Worm (Caenorhabditis elegans) whole organism, L3 larva: ENCODE measurements around the gene C49C3.4.

Experiments used
- daf-12 ChIP-seq: fragments of 150-350 bp; optimal IDR thresholded peaks from 2 replicates; lab custom pipeline; 2014; ENCODE audit warnings: missing biosample characterization, missing genetic modification reagents, missing genetic modification characterization
- egl-5 ChIP-seq: fragments of 150-350 bp; optimal IDR thresholded peaks from 2 replicates; lab custom pipeline; 2017; ENCODE audit warnings: missing biosample characterization, missing genetic modification reagents, missing genetic modification characterization, inconsistent platforms
- elt-1 ChIP-seq: fragments of 150-350 bp; optimal IDR thresholded peaks from 2 replicates; lab custom pipeline; 2014; ENCODE audit warnings: missing biosample characterization, missing genetic modification characterization
- fos-1 ChIP-seq: fragments of 150-350 bp; optimal IDR thresholded peaks from 2 replicates; lab custom pipeline; 2014; ENCODE audit warnings: missing biosample characterization, missing genetic modification characterization
- lin-39 ChIP-seq: fragments of 150-350 bp; optimal IDR thresholded peaks from 2 replicates; lab custom pipeline; 2018; ENCODE audit warnings: missing biosample characterization, missing genetic modification reagents, missing genetic modification characterization
- nhr-237 ChIP-seq: fragments of 150-350 bp; optimal IDR thresholded peaks from 2 replicates; lab custom pipeline; 2014; ENCODE audit warnings: missing biosample characterization, missing genetic modification characterization
- ztf-11 ChIP-seq: fragments of 150-350 bp; optimal IDR thresholded peaks from 2 replicates; lab custom pipeline; 2014; ENCODE audit warnings: missing biosample characterization, missing genetic modification characterization

ce11 chrIV:17292350-17292749 is 28.2 kb upstream of the C49C3.4 start:
- no peak for TF ChIP-seq nhr-237 (tag; lab: Kevin White, UChicago)
- TF ChIP-seq ztf-11 (tag; lab: Kevin White, UChicago): no peak
- TF ChIP-seq fos-1: no peak
- no peak for TF ChIP-seq egl-5
- no peak for TF ChIP-seq lin-39 (tag; lab: Kevin White, UChicago)
- TF ChIP-seq daf-12: no peak
- no peak for TF ChIP-seq elt-1 (tag; lab: Kevin White, UChicago)
